Fruit fly (Drosophila melanogaster) whole organism, prepupa: ENCODE data around the gene CG32270.

Experiments
- Blimp-1 ChIP-seq: fragments of 200-800 bp; sonication (Bioruptor generic); optimal IDR thresholded peaks from 3 replicates; lab custom pipeline; 2017; ENCODE audit warnings: missing biosample characterization, missing genetic modification characterization, mild to moderate bottlenecking, moderate library complexity, missing genetic modification reagents
- CG10631 ChIP-seq: fragments of 200-800 bp; sonication (Bioruptor generic); optimal IDR thresholded peaks from 2 replicates; lab custom pipeline; 2016; ENCODE audit warnings: missing biosample characterization, missing genetic modification characterization
- CG10669 ChIP-seq: fragments of 200-800 bp; sonication (Bioruptor generic); optimal IDR thresholded peaks from 3 replicates; lab custom pipeline; 2018; ENCODE audit warnings: missing biosample characterization, mild to moderate bottlenecking, missing genetic modification characterization, moderate library complexity
- CG11294 ChIP-seq: fragments of 200-800 bp; sonication (Bioruptor generic); IDR thresholded peaks from 2 replicates; pipeline ENCODE4 v1.3.6; 2022; ENCODE audit warnings: missing biosample characterization, missing genetic modification characterization
- CG11762 ChIP-seq: fragments of 200-800 bp; sonication (Bioruptor generic); optimal IDR thresholded peaks from 3 replicates; lab custom pipeline; 2016; ENCODE audit warnings: missing biosample characterization, missing genetic modification characterization; ENCODE audit not compliant: insufficient read depth
- CG15336 ChIP-seq: fragments of 200-800 bp; sonication (Bioruptor generic); IDR thresholded peaks from 2 replicates; pipeline ENCODE4 v1.3.6; 2022; ENCODE audit warnings: missing biosample characterization, missing genetic modification characterization
- CG1621 ChIP-seq: fragments of 200-800 bp; sonication (Bioruptor generic); optimal IDR thresholded peaks from 3 replicates; lab custom pipeline; 2018; ENCODE audit warnings: missing biosample characterization, mild to moderate bottlenecking, missing genetic modification characterization
- CG16779 ChIP-seq: fragments of 200-800 bp; sonication (Bioruptor generic); optimal IDR thresholded peaks from 3 replicates; lab custom pipeline; 2017; ENCODE audit warnings: missing biosample characterization, mild to moderate bottlenecking, missing genetic modification characterization
- CG3032 ChIP-seq: fragments of 200-800 bp; optimal IDR thresholded peaks from 2 replicates; lab custom pipeline; 2019; ENCODE audit warnings: missing biosample characterization, mild to moderate bottlenecking, missing genetic modification characterization, moderate library complexity
- CG32006 ChIP-seq: fragments of 200-800 bp; sonication (Bioruptor generic); optimal IDR thresholded peaks from 3 replicates; lab custom pipeline; 2017; ENCODE audit warnings: missing biosample characterization, mild to moderate bottlenecking, missing genetic modification characterization
- CG3919 ChIP-seq: fragments of 200-800 bp; sonication (Bioruptor generic); optimal IDR thresholded peaks from 3 replicates; lab custom pipeline; 2016; ENCODE audit warnings: missing biosample characterization, missing genetic modification characterization
- CG4318 ChIP-seq: fragments of 200-800 bp; sonication (Bioruptor generic); optimal IDR thresholded peaks from 3 replicates; lab custom pipeline; 2017; ENCODE audit warnings: missing biosample characterization, mild to moderate bottlenecking, missing genetic modification characterization
- CG6276 ChIP-seq: fragments of 200-800 bp; sonication (Bioruptor generic); optimal IDR thresholded peaks from 2 replicates; lab custom pipeline; 2017; ENCODE audit warnings: missing biosample characterization, mild to moderate bottlenecking, missing genetic modification characterization
- CG6792 ChIP-seq: fragments of 200-800 bp; sonication (Bioruptor generic); optimal IDR thresholded peaks from 3 replicates; lab custom pipeline; 2016; ENCODE audit warnings: missing biosample characterization, missing genetic modification characterization
- CG6808 ChIP-seq: fragments of 200-800 bp; sonication (Bioruptor generic); optimal IDR thresholded peaks from 3 replicates; lab custom pipeline; 2017; ENCODE audit warnings: missing biosample characterization, missing genetic modification characterization, mild to moderate bottlenecking, moderate library complexity, missing genetic modification reagents
- CG6854 ChIP-seq: fragments of 200-800 bp; sonication (Bioruptor generic); optimal IDR thresholded peaks from 2 replicates; lab custom pipeline; 2017; ENCODE audit warnings: missing biosample characterization, mild to moderate bottlenecking, missing genetic modification characterization
- CG7368 ChIP-seq: fragments of 200-800 bp; sonication (Bioruptor generic); optimal IDR thresholded peaks from 3 replicates; lab custom pipeline; 2016; ENCODE audit warnings: missing biosample characterization, missing genetic modification characterization
- CG8632 ChIP-seq: fragments of 200-800 bp; sonication (Bioruptor generic); optimal IDR thresholded peaks from 3 replicates; lab custom pipeline; 2016; ENCODE audit warnings: missing biosample characterization, missing genetic modification characterization
- CG9139 ChIP-seq: fragments of 200-800 bp; sonication (Bioruptor generic); optimal IDR thresholded peaks from 3 replicates; lab custom pipeline; 2017; ENCODE audit warnings: missing biosample characterization, mild to moderate bottlenecking, missing genetic modification characterization
- Eip75B ChIP-seq: fragments of 200-800 bp; sonication (Bioruptor generic); optimal IDR thresholded peaks from 3 replicates; lab custom pipeline; 2016; ENCODE audit warnings: missing biosample characterization, missing genetic modification characterization
- Eip78C ChIP-seq: fragments of 200-800 bp; sonication (Bioruptor generic); peaks from one replicate; lab custom pipeline; 2016; ENCODE audit warnings: missing biosample characterization, missing genetic modification characterization
- Eip93F ChIP-seq: fragments of 200-800 bp; sonication (Bioruptor generic); optimal IDR thresholded peaks from 2 replicates; lab custom pipeline; 2016; ENCODE audit warnings: missing biosample characterization, mild to moderate bottlenecking, missing genetic modification characterization
- Ets96B ChIP-seq: fragments of 200-800 bp; optimal IDR thresholded peaks from 2 replicates; lab custom pipeline; 2019; ENCODE audit warnings: missing biosample characterization, mild to moderate bottlenecking, missing genetic modification characterization, moderate library complexity
- Hr38 ChIP-seq: sonication (Bioruptor generic); optimal IDR thresholded peaks from 2 replicates; lab custom pipeline; 2016; ENCODE audit warnings: missing biosample characterization, missing genetic modification characterization
- Hr39 ChIP-seq: fragments of 200-800 bp; sonication (Bioruptor generic); optimal IDR thresholded peaks from 2 replicates; lab custom pipeline; 2016; ENCODE audit warnings: missing biosample characterization, missing genetic modification characterization
- Hr4 ChIP-seq: fragments of 200-800 bp; sonication (Bioruptor generic); optimal IDR thresholded peaks from 3 replicates; lab custom pipeline; 2016; ENCODE audit warnings: missing biosample characterization, missing genetic modification characterization
- Lpt ChIP-seq: fragments of 200-800 bp; sonication (Bioruptor generic); optimal IDR thresholded peaks from 3 replicates; lab custom pipeline; 2016; ENCODE audit warnings: missing biosample characterization, missing genetic modification characterization
- Met ChIP-seq: fragments of 200-800 bp; sonication (Bioruptor generic); optimal IDR thresholded peaks from 3 replicates; lab custom pipeline; 2016; ENCODE audit warnings: missing biosample characterization, missing genetic modification characterization
- OdsH ChIP-seq: fragments of 200-800 bp; sonication (Bioruptor generic); optimal IDR thresholded peaks from 3 replicates; lab custom pipeline; 2016; ENCODE audit warnings: missing biosample characterization, missing genetic modification characterization
- Smox ChIP-seq: fragments of 200-800 bp; sonication (Bioruptor generic); optimal IDR thresholded peaks from 3 replicates; lab custom pipeline; 2016; ENCODE audit warnings: missing biosample characterization, missing genetic modification characterization
- Sox102F ChIP-seq: fragments of 200-800 bp; sonication (Bioruptor generic); optimal IDR thresholded peaks from 2 replicates; lab custom pipeline; 2016; ENCODE audit warnings: missing biosample characterization, mild to moderate bottlenecking, missing genetic modification characterization
- Sox14 ChIP-seq: fragments of 200-800 bp; sonication (Bioruptor generic); optimal IDR thresholded peaks from 3 replicates; lab custom pipeline; 2016; ENCODE audit warnings: missing biosample characterization, missing genetic modification characterization
- achi ChIP-seq: fragments of 200-800 bp; sonication (Bioruptor generic); optimal IDR thresholded peaks from 3 replicates; lab custom pipeline; 2016; ENCODE audit warnings: missing biosample characterization, missing genetic modification characterization
- acj6 ChIP-seq: fragments of 200-800 bp; sonication (Bioruptor generic); optimal IDR thresholded peaks from 3 replicates; lab custom pipeline; 2016; ENCODE audit warnings: missing biosample characterization, missing genetic modification characterization
- cyc ChIP-seq: fragments of 200-800 bp; sonication (Bioruptor generic); optimal IDR thresholded peaks from 3 replicates; lab custom pipeline; 2016; ENCODE audit warnings: missing biosample characterization, missing genetic modification characterization
- dsx ChIP-seq: fragments of 200-800 bp; optimal IDR thresholded peaks from 3 replicates; lab custom pipeline; 2019; ENCODE audit warnings: missing biosample characterization, mild to moderate bottlenecking, missing genetic modification characterization, moderate library complexity; ENCODE audit not compliant: poor library complexity, severe bottlenecking
- fd85E ChIP-seq: fragments of 200-800 bp; sonication (Bioruptor generic); optimal IDR thresholded peaks from 3 replicates; lab custom pipeline; 2016; ENCODE audit warnings: missing biosample characterization, missing genetic modification characterization
- fkh ChIP-seq: fragments of 200-800 bp; sonication (Bioruptor generic); optimal IDR thresholded peaks from 3 replicates; lab custom pipeline; 2017; ENCODE audit warnings: missing biosample characterization, mild to moderate bottlenecking, missing genetic modification characterization, moderate library complexity
- net ChIP-seq: fragments of 200-800 bp; sonication (Bioruptor generic); optimal IDR thresholded peaks from 3 replicates; lab custom pipeline; 2016; ENCODE audit warnings: missing biosample characterization, missing genetic modification characterization
- salr ChIP-seq, 2 experiments: fragments of 200-800 bp; sonication (Bioruptor generic); optimal IDR thresholded peaks; 3 replicates each; lab custom pipeline; 2016 to 2018; ENCODE audit warnings: missing biosample characterization in 2 of 2, missing genetic modification characterization in 2 of 2, mild to moderate bottlenecking in 1 of 2
- topi ChIP-seq: fragments of 200-800 bp; sonication (Bioruptor generic); optimal IDR thresholded peaks from 3 replicates; lab custom pipeline; 2016; ENCODE audit warnings: missing biosample characterization, missing genetic modification characterization
- vri ChIP-seq: fragments of 200-800 bp; sonication (Bioruptor generic); optimal IDR thresholded peaks from 3 replicates; lab custom pipeline; 2016; ENCODE audit warnings: missing biosample characterization, mild to moderate bottlenecking, missing genetic modification characterization

CG32270 gene

DNA sequence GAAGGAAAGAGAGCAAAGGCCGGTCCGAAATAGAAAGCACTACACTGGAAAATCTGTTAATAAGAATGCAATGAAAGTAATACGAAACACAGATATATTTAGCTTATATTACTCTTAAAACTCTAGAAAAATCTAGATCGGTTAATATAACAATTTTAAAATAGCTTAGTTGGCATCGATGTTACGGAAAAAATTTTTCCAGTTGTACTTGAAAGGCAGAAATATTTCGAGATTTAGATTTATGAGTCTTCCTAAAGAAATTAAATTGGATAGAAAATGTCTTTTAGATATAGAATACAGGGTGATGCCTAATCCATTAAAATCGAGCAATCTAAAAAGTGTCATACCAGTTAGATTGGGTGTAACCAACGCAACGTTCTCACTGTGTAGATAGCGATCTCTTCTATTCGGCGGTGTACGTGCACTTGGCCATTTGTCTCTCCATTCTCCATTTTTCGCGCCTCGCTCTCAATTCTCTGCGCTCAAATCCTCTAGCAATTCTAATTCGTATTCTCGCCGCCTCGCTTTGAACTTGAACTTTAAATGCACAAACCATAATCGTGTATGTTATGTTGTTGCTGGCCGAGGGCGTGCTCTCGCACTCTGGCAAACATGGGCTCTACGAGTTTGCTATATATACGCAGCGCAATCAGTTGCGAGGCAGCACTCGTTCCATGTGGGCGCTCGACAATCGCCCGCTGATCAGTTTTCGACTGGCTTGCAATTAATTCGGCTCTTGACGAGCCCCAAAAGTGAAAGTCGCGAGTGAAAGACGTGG lies 41.4 kb upstream of the CG32270 start (continued):
- TF ChIP-seq CG10669 (GFP tag; lab: Kevin White, UChicago) (peak; percentile 59), topi (GFP tag; lab: Kevin White, UChicago) (peak; percentile 17), CG6792 (GFP tag; lab: Kevin White, UChicago) (peak; percentile 69), fkh (GFP tag; lab: Kevin White, UChicago) (peak; percentile 80), CG3919 (GFP tag; lab: Kevin White, UChicago) (peak; percentile 84), Ets96B (peak; percentile 68), CG4318 (peak; percentile 95), CG3032 (peak; percentile 63), salr (GFP tag; optimal IDR thresholded peaks at IDR 0.05; lab: Kevin White, UChicago) (peak in 1 of 2 experiments; percentile 99), Blimp-1 (GFP tag; lab: Kevin White, UChicago) (peak; percentile 43), achi (GFP tag; lab: Kevin White, UChicago) (peak; percentile 90), Smox (GFP tag; lab: Kevin White, UChicago) (peak; percentile 33), CG6808 (peak; percentile 69), Eip93F (GFP tag; lab: Kevin White, UChicago) (peak; percentile 15), CG7368 (GFP tag; lab: Kevin White, UChicago) (peak; percentile 65), OdsH (GFP tag; lab: Kevin White, UChicago) (peak; percentile 89), Hr4 (GFP tag; lab: Kevin White, UChicago) (peak; percentile 96), CG6854 (GFP tag; lab: Kevin White, UChicago) (no peak), CG15336 (GFP tag; lab: Robert Waterston, UW) (peak; percentile 87), dsx (GFP tag; lab: Kevin White, UChicago) (peak; percentile 28), Met (GFP tag; lab: Kevin White, UChicago) (peak; percentile 9), CG1621 (tag; lab: Kevin White, UChicago) (peak; percentile 16), vri (peak; percentile 10), CG9139 (peak; percentile 8), CG10631 (GFP tag; lab: Kevin White, UChicago) (peak; percentile 90), fd85E (GFP tag; lab: Kevin White, UChicago) (no peak), Lpt (GFP tag; lab: Kevin White, UChicago) (peak; percentile 94), CG32006 (GFP tag; lab: Kevin White, UChicago) (peak; percentile 98), Sox14 (peak; percentile 91), Hr39 (GFP tag; lab: Kevin White, UChicago) (peak; percentile 40), Sox102F (GFP tag; lab: Kevin White, UChicago) (no peak), CG6276 (GFP tag; lab: Kevin White, UChicago) (peak; percentile 94)
- TF ChIP-seq, all 60 proteins: peak for 53

DNA sequence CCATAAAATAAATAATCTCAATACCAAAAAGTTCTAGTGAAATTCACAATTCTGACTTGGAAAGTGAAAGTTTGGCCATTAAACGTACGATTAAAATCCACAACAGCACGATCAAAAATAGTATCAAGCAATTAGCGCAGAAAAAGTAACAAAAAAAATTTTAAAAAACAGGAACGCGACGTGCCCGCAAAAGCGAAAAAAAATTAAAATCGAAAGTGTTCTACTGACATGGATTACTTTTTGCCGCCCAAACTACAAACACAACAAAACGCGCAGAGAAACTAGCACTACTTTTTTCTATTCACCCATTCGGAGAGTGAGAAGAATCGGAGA lies 40.8 kb upstream of the CG32270 start:
- peak; percentile 85 for TF ChIP-seq Blimp-1 (GFP tag; lab: Kevin White, UChicago)
- no peak for TF ChIP-seq CG15336 (GFP tag; lab: Robert Waterston, UW)
- TF ChIP-seq CG1621 (tag; lab: Kevin White, UChicago) = no peak

DNA sequence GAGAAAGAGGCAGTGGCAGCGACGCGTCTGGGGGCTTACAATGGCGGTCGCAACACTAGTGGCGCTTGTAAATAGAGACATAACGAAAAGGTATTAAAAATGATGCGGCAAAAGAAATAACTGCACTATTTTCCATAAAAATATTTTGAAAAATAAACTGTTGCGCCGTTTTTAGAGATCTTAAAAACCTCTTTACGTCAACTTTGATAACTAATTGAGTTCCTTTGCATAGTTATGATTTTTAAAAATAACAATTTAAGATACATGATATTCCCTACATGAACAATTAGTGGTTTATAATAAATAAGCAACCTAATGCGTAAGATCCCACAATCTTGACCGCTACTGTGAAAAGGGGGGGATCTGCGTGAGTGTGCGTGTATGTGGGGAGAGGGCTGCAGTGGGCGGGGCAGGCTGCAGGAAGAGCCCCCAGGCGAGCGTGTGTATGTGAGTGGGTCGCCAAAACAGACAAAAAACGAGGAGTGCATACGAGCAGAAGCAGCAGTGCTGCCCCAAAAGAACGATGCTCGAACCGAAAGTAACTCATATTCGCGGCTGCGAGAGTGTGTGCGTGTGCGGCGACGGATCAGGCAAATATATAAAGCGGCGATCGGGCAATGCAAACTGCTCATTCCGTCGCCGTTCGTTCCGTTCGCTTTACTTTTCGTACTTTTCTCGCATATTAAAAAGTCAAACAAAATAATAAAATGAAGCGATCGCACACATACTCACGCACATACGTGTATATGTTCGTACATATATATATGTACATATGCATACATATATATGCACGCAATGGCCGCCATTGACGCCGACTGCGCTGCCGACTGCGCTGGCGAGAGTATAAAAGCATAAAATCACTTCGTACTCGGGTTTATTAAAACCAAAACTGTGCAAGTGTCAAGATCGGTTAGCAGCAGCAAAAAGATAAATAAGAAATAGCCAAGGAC lies 40.2 kb upstream of the CG32270 start:
- TF ChIP-seq CG16779 (tag; lab: Kevin White, UChicago) (peak; percentile 90), acj6 (peak; percentile 99), CG15336 (GFP tag; lab: Robert Waterston, UW) (peak; percentile 92), Met (GFP tag; lab: Kevin White, UChicago) (peak; percentile 99), salr (GFP tag; optimal IDR thresholded peaks at IDR 0.05; lab: Kevin White, UChicago) (peak; percentile 86 to 98), CG6276 (GFP tag; lab: Kevin White, UChicago) (peak; percentile 94), CG11762 (peak; percentile 98), Smox (GFP tag; lab: Kevin White, UChicago) (peak; percentile 99), Hr38 (no peak), CG10631 (GFP tag; lab: Kevin White, UChicago) (peak; percentile 97), Lpt (GFP tag; lab: Kevin White, UChicago) (peak; percentile 94), cyc (GFP tag; lab: Kevin White, UChicago) (peak; percentile 99), Ets96B (peak; percentile 98), CG9139 (peak; percentile 96), net (GFP tag; lab: Kevin White, UChicago) (peak; percentile 98), Eip75B (peak; percentile 96), Eip78C (peak; percentile 100), CG1621 (tag; lab: Kevin White, UChicago) (peak; percentile 92), CG11294 (GFP tag; lab: Robert Waterston, UW) (peak; percentile 54; the same call in 1 of the 2 replicates), CG8632 (peak; percentile 99)
